Worm (Caenorhabditis elegans) whole organism, L3 larva: ENCODE data around the gene clec-263.

Experiments
- ceh-82 ChIP-seq: fragments of 150-350 bp; optimal IDR thresholded peaks from 2 replicates; lab custom pipeline; 2014; ENCODE audit warnings: missing biosample characterization, missing genetic modification characterization
- ceh-9 ChIP-seq: sonication (generic microtip); optimal IDR thresholded peaks from 2 replicates; lab custom pipeline; 2018; ENCODE audit warnings: missing biosample characterization, missing genetic modification characterization
- eor-1 ChIP-seq, 2 experiments: fragments of 150-350 bp; optimal IDR thresholded peaks; 2 replicates each; lab custom pipeline; 2014 to 2018; ENCODE audit warnings: missing biosample characterization in 2 of 2, missing genetic modification characterization in 2 of 2
- fos-1 ChIP-seq: fragments of 150-350 bp; optimal IDR thresholded peaks from 2 replicates; lab custom pipeline; 2014; ENCODE audit warnings: missing biosample characterization, missing genetic modification characterization
- lin-15B ChIP-seq: fragments of 150-350 bp; optimal IDR thresholded peaks from 2 replicates; lab custom pipeline; 2014; ENCODE audit warnings: missing biosample characterization, missing genetic modification characterization
- lin-39 ChIP-seq: fragments of 150-350 bp; optimal IDR thresholded peaks from 2 replicates; lab custom pipeline; 2018; ENCODE audit warnings: missing biosample characterization, missing genetic modification reagents, missing genetic modification characterization
- mdl-1 ChIP-seq: fragments of 150-350 bp; optimal IDR thresholded peaks from 2 replicates; lab custom pipeline; 2014; ENCODE audit warnings: missing biosample characterization, missing genetic modification characterization
- nhr-23 ChIP-seq: fragments of 150-350 bp; optimal IDR thresholded peaks from 2 replicates; lab custom pipeline; 2014; ENCODE audit warnings: missing biosample characterization, missing genetic modification reagents, missing genetic modification characterization
- nhr-25 ChIP-seq: sonication (generic microtip); optimal IDR thresholded peaks from 2 replicates; lab custom pipeline; 2017; ENCODE audit warnings: missing biosample characterization, missing genetic modification characterization
- nhr-28 ChIP-seq: fragments of 150-350 bp; optimal IDR thresholded peaks from 2 replicates; lab custom pipeline; 2014; ENCODE audit warnings: missing biosample characterization, missing genetic modification characterization
- zag-1 ChIP-seq: fragments of 150-350 bp; optimal IDR thresholded peaks from 2 replicates; lab custom pipeline; 2014; ENCODE audit warnings: missing biosample characterization, missing genetic modification characterization

ce11 chrV:20525816-20526459 is 48.5 kb upstream of the clec-263 start, which contains the start of the genes srh-166 and Y38H6C.24:
- TF ChIP-seq zag-1, result no peak
- TF ChIP-seq nhr-25 (tag; lab: Kevin White, UChicago), result no peak
- TF ChIP-seq ceh-82 (tag; lab: Kevin White, UChicago), result no peak
- no peak for TF ChIP-seq mdl-1 (tag; lab: Kevin White, UChicago)
- no peak for TF ChIP-seq lin-39
- TF ChIP-seq nhr-28 (tag; lab: Kevin White, UChicago), result no peak
- no peak for TF ChIP-seq fos-1 (tag; lab: Kevin White, UChicago)
- no peak for TF ChIP-seq eor-1 (tag; optimal IDR thresholded peaks at IDR 0.05; lab: Kevin White, UChicago)
- no peak for TF ChIP-seq nhr-23
- TF ChIP-seq ceh-9 (tag; lab: Kevin White, UChicago), result no peak
- no peak for TF ChIP-seq lin-15B (tag; lab: Kevin White, UChicago)
